Worm (Caenorhabditis elegans): ENCODE measurements around the gene rpl-9.

DNA sequence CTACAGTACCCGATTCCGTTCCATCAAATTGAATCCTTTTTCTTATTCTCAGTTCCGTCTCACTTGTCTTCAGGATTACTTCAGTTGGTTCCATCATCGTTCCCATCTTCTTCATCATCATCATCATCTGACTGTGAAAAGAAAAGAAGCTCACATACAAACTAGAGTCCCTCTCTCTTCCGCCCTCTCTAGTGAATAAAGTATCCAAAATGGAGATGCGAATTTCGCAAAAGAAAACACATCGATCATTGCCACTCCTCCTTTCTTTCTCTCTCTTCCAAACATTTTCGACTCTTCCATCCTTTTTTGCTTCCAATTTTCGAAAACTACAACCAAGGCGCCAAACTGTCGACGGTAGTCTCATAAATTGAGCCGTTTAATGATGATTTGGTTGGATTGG, 19.8 kb downstream of the rpl-9 start:
- no peak for TF ChIP-seq dao-5 (tag; optimal IDR thresholded peaks at IDR 0.05)
- TF ChIP-seq him-1 (tag; optimal IDR thresholded peaks at IDR 0.05) = no peak
- TF ChIP-seq W03F9.2 (tag; optimal IDR thresholded peaks at IDR 0.05) = no peak

All from whole organism, L4/young adult.